Worm (Caenorhabditis elegans) whole organism, L3 larva: ENCODE measurements around the gene mboa-6.

ENCODE experiments used
- ama-1 ChIP-seq: fragments of 150-350 bp; optimal IDR thresholded peaks from 2 replicates; lab custom pipeline; 2018
- nhr-11 ChIP-seq: fragments of 150-350 bp; optimal IDR thresholded peaks from 2 replicates; lab custom pipeline; 2014; ENCODE audit warnings: missing biosample characterization, missing genetic modification characterization
- nhr-12 ChIP-seq: fragments of 150-350 bp; optimal IDR thresholded peaks from 2 replicates; lab custom pipeline; 2014; ENCODE audit warnings: missing biosample characterization, missing genetic modification characterization
- nhr-23 ChIP-seq: fragments of 150-350 bp; optimal IDR thresholded peaks from 2 replicates; lab custom pipeline; 2014; ENCODE audit warnings: missing biosample characterization, missing genetic modification reagents, missing genetic modification characterization
- nhr-25 ChIP-seq: sonication (generic microtip); optimal IDR thresholded peaks from 2 replicates; lab custom pipeline; 2017; ENCODE audit warnings: missing biosample characterization, missing genetic modification characterization
- nhr-43 ChIP-seq: sonication (generic microtip); optimal IDR thresholded peaks from 2 replicates; lab custom pipeline; 2016; ENCODE audit warnings: mild to moderate bottlenecking, missing genetic modification characterization, missing compliant biosample characterization; ENCODE audit not compliant: poor library complexity, severe bottlenecking
- nhr-77 ChIP-seq: fragments of 150-350 bp; optimal IDR thresholded peaks from 2 replicates; lab custom pipeline; 2014; ENCODE audit warnings: missing biosample characterization, missing genetic modification characterization
- pha-4 ChIP-seq: fragments of 150-350 bp; optimal IDR thresholded peaks from 2 replicates; lab custom pipeline; 2014; ENCODE audit warnings: missing biosample characterization, missing genetic modification reagents, missing genetic modification characterization
- unc-62 ChIP-seq: fragments of 150-350 bp; sonication (generic microtip); optimal IDR thresholded peaks from 4 replicates; lab custom pipeline; 2014; ENCODE audit warnings: missing biosample characterization, missing genetic modification reagents, missing genetic modification characterization
- zag-1 ChIP-seq: fragments of 150-350 bp; optimal IDR thresholded peaks from 2 replicates; lab custom pipeline; 2014; ENCODE audit warnings: missing biosample characterization, missing genetic modification characterization
- ztf-11 ChIP-seq: fragments of 150-350 bp; optimal IDR thresholded peaks from 2 replicates; lab custom pipeline; 2014; ENCODE audit warnings: missing biosample characterization, missing genetic modification characterization

- TF ChIP-seq nhr-43 (no peak), nhr-77 (tag; lab: Kevin White, UChicago) (no peak), ama-1 (lab: Kevin White, UChicago) (no peak), nhr-11 (no peak), nhr-12 (tag; lab: Kevin White, UChicago) (no peak), pha-4 (tag; lab: Kevin White, UChicago) (no peak), zag-1 (tag; lab: Kevin White, UChicago) (no peak), unc-62 (GFP tag; lab: Kevin White, UChicago) (no peak), nhr-25 (tag; lab: Kevin White, UChicago) (no peak), nhr-23 (no peak), ztf-11 (no peak)
Measured at ce11 chrIII:1997569-1997968, 35.8 kb upstream of the mboa-6 start, which contains the start of gene lgc-42.
